Fruit fly (Drosophila melanogaster): ENCODE measurements around the gene Pdp1.

Pdp1 gene

dm6 chr3L:7792249-7792648 lies 74.9 kb downstream of the Pdp1 start (continued):
- TF ChIP-seq CG2678 (tag; optimal IDR thresholded peaks at IDR 0.05) = peak; percentile 5
- TF ChIP-seq ftz-f1 (GFP tag; optimal IDR thresholded peaks at IDR 0.05) = no peak
- no peak for TF ChIP-seq CG31365 (tag; optimal IDR thresholded peaks at IDR 0.05)
- 0 out of 2 replicates have a peak, but pooled peaks have one; percentile 18 for TF ChIP-seq CG17328 (GFP tag; IDR thresholded peaks at IDR 0.05)
- no peak for TF ChIP-seq zfh2 (GFP tag; optimal IDR thresholded peaks at IDR 0.05)
- TF ChIP-seq ato (GFP tag; IDR thresholded peaks at IDR 0.05; ENCODE audit: partially characterized antibody) = no peak
- no peak for TF ChIP-seq Myb (GFP tag; optimal IDR thresholded peaks at IDR 0.05)
- TF ChIP-seq Oaz (GFP tag; IDR thresholded peaks at IDR 0.05) = no peak; the same call in 1 of the 2 replicates
- TF ChIP-seq Rx (GFP tag; IDR thresholded peaks at IDR 0.05) = no peak
- peak; percentile 3 for TF ChIP-seq tio (GFP tag; optimal IDR thresholded peaks at IDR 0.05)
- TF ChIP-seq onecut (GFP tag; IDR thresholded peaks at IDR 0.05) = no peak
- no peak for TF ChIP-seq CG3407 (GFP tag; optimal IDR thresholded peaks at IDR 0.05)
- no peak for TF ChIP-seq CG7786 (GFP tag; optimal IDR thresholded peaks at IDR 0.05)
- no peak for TF ChIP-seq en (GFP tag; optimal IDR thresholded peaks at IDR 0.05)
- TF ChIP-seq Dip3 (GFP tag; optimal IDR thresholded peaks at IDR 0.05) = no peak
- no peak for TF ChIP-seq CG30431 (GFP tag; optimal IDR thresholded peaks at IDR 0.05)
- TF ChIP-seq usp (GFP tag; optimal IDR thresholded peaks at IDR 0.05) = no peak
- TF ChIP-seq Sox102F (GFP tag; optimal IDR thresholded peaks at IDR 0.05) = peak; percentile 51
- TF ChIP-seq ci (GFP tag; IDR thresholded peaks at IDR 0.05) = no peak
- 0 out of 2 replicates have a peak, but pooled peaks have one; percentile 31 for TF ChIP-seq sens-2 (GFP tag; IDR thresholded peaks at IDR 0.05)
- no peak for TF ChIP-seq Mes4 (GFP tag; optimal IDR thresholded peaks at IDR 0.05)
- no peak for TF ChIP-seq Vsx1 (GFP tag; optimal IDR thresholded peaks at IDR 0.05)
- TF ChIP-seq fd102C (GFP tag; optimal IDR thresholded peaks at IDR 0.05) = no peak
- TF ChIP-seq CG3726 (GFP tag; IDR thresholded peaks at IDR 0.05) = 0 out of 3 replicates have a peak, but pooled peaks have one; percentile 37
- no peak for TF ChIP-seq gfzf (GFP tag; optimal IDR thresholded peaks at IDR 0.05)
- TF ChIP-seq dimm (GFP tag; IDR thresholded peaks at IDR 0.05) = no peak
- no peak for TF ChIP-seq Taf1 (GFP tag; IDR thresholded peaks at IDR 0.05)
- TF ChIP-seq sob (GFP tag; IDR thresholded peaks at IDR 0.05) = peak; percentile 36; the same call in 1 of the 2 replicates
- 0 out of 2 replicates have a peak, but pooled peaks have one; percentile 10 for TF ChIP-seq sisA (GFP tag; IDR thresholded peaks at IDR 0.05)
- TF ChIP-seq CG11504 (tag; optimal IDR thresholded peaks at IDR 0.05) = peak; percentile 30
- no peak for TF ChIP-seq pb (GFP tag; optimal IDR thresholded peaks at IDR 0.05)
- TF ChIP-seq Xrp1 (GFP tag; IDR thresholded peaks at IDR 0.05) = peak; percentile 54; the same call in 1 of the 2 replicates
- no peak for TF ChIP-seq CG7372 (GFP tag; IDR thresholded peaks at IDR 0.05)
- TF ChIP-seq Nf-YA (GFP tag; IDR thresholded peaks at IDR 0.05) = no peak
- TF ChIP-seq HLH3B (GFP tag; IDR thresholded peaks at IDR 0.05) = no peak
- TF ChIP-seq CG1602 (GFP tag; optimal IDR thresholded peaks at IDR 0.05) = no peak
- TF ChIP-seq vvl (GFP tag; IDR thresholded peaks at IDR 0.05) = peak; percentile 32; the same call in 1 of the 2 replicates
- 0 out of 2 replicates have a peak, but pooled peaks have one; percentile 37 for TF ChIP-seq CG6689 (GFP tag; IDR thresholded peaks at IDR 0.05)
- TF ChIP-seq Med (GFP tag) = peak; percentile 75
- TF ChIP-seq unpg (GFP tag; optimal IDR thresholded peaks at IDR 0.05) = peak; percentile 35
- TF ChIP-seq E2f1 (GFP tag; IDR thresholded peaks at IDR 0.05) = 0 out of 2 replicates have a peak, but pooled peaks have one; percentile 9
- TF ChIP-seq Ptx1 (GFP tag; IDR thresholded peaks at IDR 0.05) = peak; percentile 36; the same call in 1 of the 2 replicates
- TF ChIP-seq CG9215 (GFP tag; IDR thresholded peaks at IDR 0.05) = no peak
- TF ChIP-seq dmrt11E (tag; optimal IDR thresholded peaks at IDR 0.05) = no peak
- peak in 1 of 2 experiments; percentile 34 for TF ChIP-seq bsh (GFP tag; optimal IDR thresholded peaks at IDR 0.05)
- TF ChIP-seq CG2712 (tag; optimal IDR thresholded peaks at IDR 0.05) = peak; percentile 2
- no peak for TF ChIP-seq CG8359 (GFP tag; optimal IDR thresholded peaks at IDR 0.05; ENCODE audit: borderline replicate concordance)
- 0 out of 3 replicates have a peak, but pooled peaks have one; percentile 9 for TF ChIP-seq CG11695 (GFP tag; IDR thresholded peaks at IDR 0.05)
- TF ChIP-seq Camta (GFP tag; optimal IDR thresholded peaks at IDR 0.05) = no peak
- TF ChIP-seq Fer3 (tag; optimal IDR thresholded peaks at IDR 0.05) = peak; percentile 2
- TF ChIP-seq sens (GFP tag) = peak; percentile 35
